ENCODE assay signal across 2 worm cellular contexts in genomic region chrII:5605538-5605945, ce11.
A peak's percentile ranks its signal among the peaks of the same experiment; 100 is the strongest.
TF ChIP-seq lines count a peak whose summit lies in the region.

No protein-coding gene starts in this region.

TF ChIP-seq in whole organism, L1 larva, 84 proteins besides CTCF, POLR2A, EP300 and RAD21 (continued from another document):
- TF ChIP-seq lin-13 (GFP tag; optimal IDR thresholded peaks at IDR 0.05; lab: Kevin White, UChicago) = peak; percentile 3
TF ChIP-seq in whole organism, L1 larva: peak in this region for 29.

TF ChIP-seq in whole organism, L4 larva, 104 proteins besides CTCF, POLR2A, EP300 and RAD21 (continued from another document):
- TF ChIP-seq skn-1 (tag; optimal IDR thresholded peaks at IDR 0.05; lab: Kevin White, UChicago) (no peak), daf-16 (GFP tag; optimal IDR thresholded peaks at IDR 0.05; lab: Kevin White, UChicago) (no peak), daf-16 (tag; optimal IDR thresholded peaks at IDR 0.05; lab: Kevin White, UChicago) (peak; percentile 60), tra-1 (GFP tag; IDR thresholded peaks at IDR 0.05; lab: Robert Waterston, UW) (0 out of 2 replicates have a peak, but pooled peaks have one; percentile 5), lim-7 (GFP tag; IDR thresholded peaks at IDR 0.05; lab: Robert Waterston, UW) (no peak), lin-29 (GFP tag; IDR thresholded peaks at IDR 0.05; lab: Robert Waterston, UW) (no peak), T20F7.1 (GFP tag; optimal IDR thresholded peaks at IDR 0.05; lab: Kevin White, UChicago) (no peak), ceh-20 (GFP tag; IDR thresholded peaks at IDR 0.05; lab: Robert Waterston, UW) (no peak), nhr-76 (tag; optimal IDR thresholded peaks at IDR 0.05; lab: Kevin White, UChicago) (peak; percentile 51), fkh-10 (GFP tag; optimal IDR thresholded peaks at IDR 0.05; lab: Kevin White, UChicago) (no peak), ctbp-1 (GFP tag; IDR thresholded peaks at IDR 0.05; lab: Robert Waterston, UW) (no peak), lin-39 (tag; optimal IDR thresholded peaks at IDR 0.05; lab: Kevin White, UChicago) (no peak), nhr-10 (tag; optimal IDR thresholded peaks at IDR 0.05; lab: Kevin White, UChicago) (peak; percentile 86), jun-1 (tag; optimal IDR thresholded peaks at IDR 0.05; lab: Kevin White, UChicago) (no peak), nhr-11 (tag; optimal IDR thresholded peaks at IDR 0.05; lab: Kevin White, UChicago) (no peak), ztf-11 (tag; optimal IDR thresholded peaks at IDR 0.05; lab: Kevin White, UChicago) (no peak), lin-38 (GFP tag; IDR thresholded peaks at IDR 0.05; lab: Robert Waterston, UW) (no peak), nhr-41 (GFP tag; IDR thresholded peaks at IDR 0.05; lab: Robert Waterston, UW) (no peak), pha-4 (GFP tag; IDR thresholded peaks at IDR 0.05; lab: Robert Waterston, UW) (no peak), pha-4 (tag; optimal IDR thresholded peaks at IDR 0.05; lab: Kevin White, UChicago) (no peak), pqm-1 (tag; optimal IDR thresholded peaks at IDR 0.05; lab: Kevin White, UChicago) (peak; percentile 62), dve-1 (tag; optimal IDR thresholded peaks at IDR 0.05; lab: Kevin White, UChicago; ENCODE audit: insufficient read depth) (peak; percentile 68), saeg-2 (GFP tag; IDR thresholded peaks at IDR 0.05; lab: Robert Waterston, UW) (no peak), ceh-28 (tag; optimal IDR thresholded peaks at IDR 0.05; lab: Kevin White, UChicago) (peak; percentile 21), dmd-6 (GFP tag; IDR thresholded peaks at IDR 0.05; lab: Robert Waterston, UW) (peak; percentile 63), snpc-4 (tag; optimal IDR thresholded peaks at IDR 0.05; lab: Kevin White, UChicago) (no peak), spr-1 (tag; optimal IDR thresholded peaks at IDR 0.05; lab: Kevin White, UChicago) (no peak), hif-1 (tag; optimal IDR thresholded peaks at IDR 0.05; lab: Kevin White, UChicago) (no peak), daf-8 (GFP tag; IDR thresholded peaks at IDR 0.05; lab: Robert Waterston, UW) (no peak), zag-1 (tag; optimal IDR thresholded peaks at IDR 0.05; lab: Kevin White, UChicago) (no peak), F37D6.2 (tag; optimal IDR thresholded peaks at IDR 0.05; lab: Kevin White, UChicago) (no peak), F49E8.2 (tag; optimal IDR thresholded peaks at IDR 0.05; lab: Kevin White, UChicago; ENCODE audit: borderline replicate concordance) (no peak), nhr-42 (GFP tag; IDR thresholded peaks at IDR 0.05; lab: Robert Waterston, UW) (no peak), unc-62 (GFP tag; optimal IDR thresholded peaks at IDR 0.05 in 1 of 2; lab: Kevin White, UChicago) (peak in 1 of 2 experiments; percentile 98), unc-62 (tag; optimal IDR thresholded peaks at IDR 0.05; lab: Kevin White, UChicago) (no peak), ceh-32 (tag; optimal IDR thresholded peaks at IDR 0.05; lab: Kevin White, UChicago; ENCODE audit: poor library complexity) (no peak), egl-43 (GFP tag; IDR thresholded peaks at IDR 0.05; lab: Robert Waterston, UW) (no peak), unc-130 (GFP tag; optimal IDR thresholded peaks at IDR 0.05; lab: Kevin White, UChicago) (no peak), ceh-82 (tag; optimal IDR thresholded peaks at IDR 0.05; lab: Kevin White, UChicago) (no peak), nhr-28 (tag; optimal IDR thresholded peaks at IDR 0.05; lab: Kevin White, UChicago) (peak; percentile 93), hlh-30 (tag; optimal IDR thresholded peaks at IDR 0.05; lab: Kevin White, UChicago; ENCODE audit: insufficient read depth) (no peak), php-3 (GFP tag; IDR thresholded peaks at IDR 0.05; lab: Robert Waterston, UW) (peak; percentile 41; the same call in 1 of the 2 replicates), lin-1 (GFP tag; IDR thresholded peaks at IDR 0.05; lab: Robert Waterston, UW) (no peak), fos-1 (tag; optimal IDR thresholded peaks at IDR 0.05; lab: Kevin White, UChicago) (no peak), lin-13 (GFP tag; optimal IDR thresholded peaks at IDR 0.05; lab: Kevin White, UChicago) (no peak), ZK546.5 (tag; optimal IDR thresholded peaks at IDR 0.05; lab: Kevin White, UChicago) (no peak), zfp-3 (GFP tag; conservative IDR thresholded peaks at IDR 0.05; lab: Robert Waterston, UW) (no peak), D1046.2 (GFP tag; IDR thresholded peaks at IDR 0.05; lab: Robert Waterston, UW) (no peak)
